Fruit fly (Drosophila melanogaster) whole organism: ENCODE data around the gene CG43844.

Experiments
- CG8478 ChIP-seq: fragments of >200 bp; optimal IDR thresholded peaks from 2 replicates; lab custom pipeline; 2018; ENCODE audit warnings: inconsistent platforms
- Dll ChIP-seq: fragments of >200 bp; optimal IDR thresholded peaks from 2 replicates; lab custom pipeline; 2017
- EcR ChIP-seq, 2 experiments: fragments of >200 bp; optimal IDR thresholded peaks; 2 replicates each; lab custom pipeline; 2017; ENCODE audit warnings: missing biosample characterization in 2 of 2, missing genetic modification characterization in 2 of 2, missing genetic modification reagents in 2 of 2
- pan ChIP-seq: fragments of >200 bp; optimal IDR thresholded peaks from 2 replicates; lab custom pipeline; 2017
- psq ChIP-seq: fragments of >200 bp; optimal IDR thresholded peaks from 2 replicates; lab custom pipeline; 2017
- usp ChIP-seq: fragments of >200 bp; optimal IDR thresholded peaks from 2 replicates; lab custom pipeline; 2017; ENCODE audit warnings: missing biosample characterization, missing genetic modification characterization, mixed read lengths

CG43844 gene

DNA sequence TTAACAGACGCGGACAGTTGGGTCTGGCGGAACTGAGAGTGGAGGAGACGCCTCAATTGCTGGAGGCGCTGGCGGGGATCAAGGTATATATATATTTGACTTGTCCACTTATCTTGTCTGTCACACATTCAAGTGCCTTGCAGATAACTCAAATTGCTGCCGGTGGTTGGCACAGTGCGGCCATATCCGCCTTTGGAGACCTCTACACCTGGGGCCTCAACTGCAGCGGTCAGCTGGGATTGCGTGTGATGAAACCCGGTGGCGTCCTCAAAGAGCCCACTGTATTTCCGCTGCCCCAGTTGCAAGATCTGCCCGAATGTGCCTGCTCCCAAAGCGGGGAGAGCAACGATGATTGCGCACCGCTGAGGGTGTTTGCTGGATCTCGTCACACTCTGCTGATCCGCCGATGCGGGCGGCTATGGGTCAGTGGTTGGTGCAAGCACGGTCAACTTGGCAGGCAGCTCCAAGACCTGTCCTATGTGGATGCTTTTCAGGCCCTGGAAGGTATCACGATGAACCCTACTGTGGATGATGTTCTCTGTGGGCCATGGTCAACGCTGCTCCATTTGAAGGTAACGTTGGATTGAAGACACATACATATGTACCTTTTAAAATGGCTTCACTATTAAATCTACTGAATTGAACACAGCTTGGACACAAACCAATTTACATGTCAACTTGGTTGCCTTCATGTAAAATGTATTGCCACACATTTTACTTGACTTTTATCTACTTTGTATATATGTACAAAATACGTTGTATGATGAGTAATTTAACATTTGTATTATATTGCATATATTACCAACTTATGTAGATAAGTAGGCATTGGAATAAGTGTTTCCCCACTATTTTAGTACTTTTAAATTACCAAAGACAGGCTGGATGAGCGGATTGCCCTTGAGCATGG is at the start of gene CG43844:
Gene CG43844, plus strand, starts transcription at position 844 of the 907 bp plus-strand sequence.
- TF ChIP-seq Dll (lab: Kevin White, UChicago) (no peak), CG8478 (no peak), EcR (GFP tag; optimal IDR thresholded peaks at IDR 0.05; lab: Kevin White, UChicago) (no peak), pan (no peak), psq (lab: Kevin White, UChicago) (no peak), usp (no peak)

DNA sequence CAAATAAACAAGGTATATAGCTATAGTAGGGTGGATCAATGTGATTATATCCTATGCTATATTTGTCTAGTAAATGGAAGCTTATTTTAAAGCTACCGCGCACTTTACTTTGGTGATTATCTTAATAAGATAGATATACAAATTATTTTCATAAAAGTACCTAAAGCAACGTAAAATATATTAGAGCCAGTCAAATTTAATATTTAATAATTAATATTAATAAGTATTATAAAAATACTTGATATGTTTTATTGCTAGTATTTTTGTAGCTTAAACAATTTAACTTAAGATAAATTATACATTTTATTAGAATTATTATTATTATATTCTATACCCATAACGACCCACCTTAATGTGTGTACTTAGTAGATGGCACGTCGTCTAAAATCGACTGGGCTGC is 49.7 kb upstream of the CG43844 start:
- TF ChIP-seq usp = no peak
- TF ChIP-seq psq (lab: Kevin White, UChicago) = no peak
- TF ChIP-seq EcR (GFP tag; optimal IDR thresholded peaks at IDR 0.05; lab: Kevin White, UChicago) = no peak

DNA sequence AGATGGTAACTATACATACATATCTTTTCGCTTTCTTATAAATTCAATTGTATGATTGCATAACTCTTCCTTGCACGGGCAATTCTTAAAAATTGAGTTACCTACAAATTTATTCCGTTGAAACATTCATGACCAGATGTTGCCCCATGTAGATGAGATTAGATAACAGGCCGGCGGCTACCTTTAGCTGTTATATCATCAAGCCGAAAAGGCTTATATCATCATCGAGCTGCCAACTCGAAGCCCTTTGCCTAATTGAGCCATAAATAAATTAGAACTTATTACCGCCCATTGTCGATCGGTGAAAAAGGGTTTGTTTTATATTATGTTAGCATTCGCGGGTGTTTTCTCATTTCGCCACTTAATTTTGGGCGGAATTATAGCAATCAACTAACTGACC is 48.9 kb upstream of the CG43844 start:
- no peak for TF ChIP-seq CG8478
- TF ChIP-seq EcR (GFP tag; optimal IDR thresholded peaks at IDR 0.05; lab: Kevin White, UChicago) = no peak
- TF ChIP-seq Dll (lab: Kevin White, UChicago) = no peak
- TF ChIP-seq pan = no peak

DNA sequence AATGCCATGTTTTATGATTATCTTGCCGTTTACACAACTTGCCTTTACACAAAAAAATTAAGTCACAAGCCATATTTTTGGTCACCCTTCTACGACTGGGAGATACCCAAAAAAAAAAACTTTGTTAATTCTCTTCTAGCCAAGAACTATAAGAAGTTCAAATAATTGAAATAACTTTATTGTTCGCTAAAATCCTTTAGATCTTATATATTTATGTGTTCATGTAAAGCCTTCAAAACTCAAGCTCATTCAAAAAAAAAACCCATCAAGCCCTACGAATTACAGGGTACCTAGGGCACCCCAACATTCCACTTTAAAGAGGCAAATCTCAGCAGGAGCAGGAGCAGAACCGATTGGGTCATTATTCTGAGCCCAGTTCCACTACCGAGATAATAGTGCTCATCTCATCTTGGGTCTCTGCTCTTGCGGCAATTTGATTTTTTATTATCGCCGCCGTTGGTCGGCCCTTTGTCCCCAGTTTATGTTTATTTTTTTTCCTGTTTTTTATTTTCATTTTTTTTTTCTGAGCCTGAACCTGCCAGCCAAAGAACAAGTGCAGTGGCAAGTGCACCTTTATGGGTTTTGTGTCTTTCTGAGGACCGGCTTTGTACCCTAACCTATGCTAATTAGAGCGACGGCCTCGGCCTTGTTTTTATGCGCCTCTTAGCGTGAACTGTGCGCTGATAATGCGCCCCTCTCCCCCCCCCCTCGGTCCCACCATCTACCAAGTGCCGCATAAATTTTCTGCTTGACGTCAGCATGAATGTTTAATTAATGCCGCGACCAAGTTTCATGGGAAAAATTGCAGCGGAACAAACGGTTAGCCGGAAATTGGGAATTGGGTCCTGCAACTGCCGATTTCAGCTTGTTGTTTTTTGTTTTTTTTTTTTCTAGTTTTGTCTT is 47.6 kb upstream of the CG43844 start:
- no peak for TF ChIP-seq pan
- TF ChIP-seq EcR (GFP tag; optimal IDR thresholded peaks at IDR 0.05; lab: Kevin White, UChicago) = no peak

DNA sequence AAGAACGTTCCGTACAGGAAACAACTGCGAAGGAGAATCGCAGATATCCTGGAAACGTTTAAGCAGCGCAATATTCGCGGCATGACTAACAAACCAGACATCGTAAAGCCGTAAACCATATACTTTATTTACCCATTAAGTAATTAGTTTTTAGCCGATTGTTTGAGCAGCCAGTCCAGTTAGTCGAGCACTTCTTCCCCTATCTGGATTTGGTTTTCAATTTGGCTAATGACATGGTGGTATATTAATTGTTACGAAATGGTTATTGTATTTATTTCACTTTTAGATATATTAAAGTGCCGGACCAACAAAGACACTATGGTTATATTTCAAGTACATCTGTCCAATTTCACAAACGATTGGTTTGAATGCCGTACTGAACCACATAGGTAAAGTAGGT is 45.7 kb upstream of the CG43844 start, which contains the start of gene Gr93b:
Gene Gr93b, minus strand, starts transcription at position 101 of the 400 bp plus-strand sequence.
- no peak for TF ChIP-seq usp
- TF ChIP-seq pan = no peak
- no peak for TF ChIP-seq EcR (GFP tag; optimal IDR thresholded peaks at IDR 0.05; lab: Kevin White, UChicago)
- no peak for TF ChIP-seq psq (lab: Kevin White, UChicago)
- TF ChIP-seq Dll (lab: Kevin White, UChicago) = no peak
- no peak for TF ChIP-seq CG8478

DNA sequence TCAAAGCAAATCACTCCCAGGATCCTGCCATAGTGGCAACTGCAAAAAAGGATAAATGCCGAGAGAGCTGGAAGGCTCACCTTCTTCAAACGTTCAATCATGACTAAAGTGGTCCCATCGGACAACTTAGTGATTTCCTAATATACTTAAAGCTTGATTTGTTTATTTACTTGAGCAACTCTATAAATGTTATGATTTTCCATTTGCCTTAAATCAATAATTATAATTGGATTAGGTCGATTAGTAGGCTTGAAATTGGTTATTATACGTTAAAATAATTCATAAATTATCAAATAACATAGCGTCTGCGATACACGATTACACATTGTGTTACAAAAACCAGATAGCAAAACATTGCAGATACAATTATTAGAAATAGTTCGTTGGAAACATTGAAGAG is 44.2 kb upstream of the CG43844 start, which contains the start of gene Gr93c:
Gene Gr93c, minus strand, starts transcription at position 101 of the 400 bp plus-strand sequence.
- TF ChIP-seq CG8478 (no peak), EcR (GFP tag; optimal IDR thresholded peaks at IDR 0.05; lab: Kevin White, UChicago) (no peak), usp (no peak), Dll (lab: Kevin White, UChicago) (no peak)

DNA sequence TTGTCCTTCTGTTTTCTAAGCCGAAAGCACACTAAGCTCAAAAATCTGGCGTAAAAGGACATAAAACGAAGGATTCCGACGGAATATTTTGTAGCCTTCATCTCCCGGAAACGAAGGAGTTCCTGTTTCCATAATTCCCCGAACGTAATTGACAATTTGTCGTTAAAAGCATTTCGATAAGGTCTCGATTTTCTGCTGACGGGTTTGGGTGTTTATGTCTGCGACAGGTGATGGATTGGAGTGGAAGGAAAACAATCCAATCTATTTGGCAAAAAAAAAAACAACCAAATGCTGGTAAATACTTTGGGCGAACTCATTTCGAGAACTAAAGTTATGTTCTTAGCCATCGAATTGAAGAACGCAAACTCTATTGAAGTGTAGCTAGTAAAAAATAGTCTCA is 42.8 kb upstream of the CG43844 start, which contains the start of gene Gr93d:
Gene Gr93d, minus strand, starts transcription at position 101 of the 400 bp plus-strand sequence.
- TF ChIP-seq pan (no peak), CG8478 (no peak), Dll (lab: Kevin White, UChicago) (no peak), EcR (GFP tag; optimal IDR thresholded peaks at IDR 0.05; lab: Kevin White, UChicago) (no peak), psq (lab: Kevin White, UChicago) (no peak), usp (no peak)

DNA sequence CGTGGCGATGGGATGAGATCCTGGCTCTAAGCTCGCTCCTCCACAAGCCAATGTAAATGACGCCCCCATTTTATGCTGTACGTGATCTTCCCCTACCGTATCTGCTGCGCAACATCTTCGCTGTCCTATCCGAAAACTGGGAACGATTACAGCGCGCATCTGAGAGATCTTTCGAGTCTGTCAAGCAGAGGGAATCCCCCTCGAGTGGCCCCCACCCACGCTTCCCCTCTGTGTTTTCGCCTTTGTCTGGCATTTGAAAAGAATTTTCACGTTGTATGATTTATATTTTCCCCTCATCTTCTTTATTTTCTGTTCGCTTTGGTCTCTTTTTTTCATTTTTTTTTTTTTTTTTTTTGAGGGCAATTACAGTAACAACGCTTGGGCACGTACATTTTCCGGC is 41.9 kb upstream of the CG43844 start:
- TF ChIP-seq usp (no peak), Dll (lab: Kevin White, UChicago) (no peak), EcR (GFP tag; optimal IDR thresholded peaks at IDR 0.05; lab: Kevin White, UChicago) (no peak)

DNA sequence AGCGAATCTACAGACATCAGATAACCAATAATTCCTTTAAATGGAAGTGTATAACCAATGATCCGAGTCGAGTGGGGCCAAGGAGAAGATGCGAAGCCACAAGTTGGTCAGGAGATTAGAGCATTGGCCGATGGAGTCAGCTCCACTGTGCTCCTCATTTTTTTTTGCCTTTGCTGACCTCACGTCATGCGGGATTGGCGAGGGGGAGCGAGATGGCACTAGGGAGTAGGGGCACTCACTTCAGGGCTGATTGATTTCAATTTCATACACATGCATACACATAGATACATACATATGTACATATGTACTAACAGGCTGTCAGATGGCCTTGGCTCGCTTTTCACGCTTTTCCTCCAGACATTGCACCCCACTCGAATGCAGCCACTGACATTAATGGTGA is 41.1 kb upstream of the CG43844 start:
- no peak for TF ChIP-seq pan
- TF ChIP-seq EcR (GFP tag; optimal IDR thresholded peaks at IDR 0.05; lab: Kevin White, UChicago) = no peak
- no peak for TF ChIP-seq CG8478
- no peak for TF ChIP-seq psq (lab: Kevin White, UChicago)
- no peak for TF ChIP-seq Dll (lab: Kevin White, UChicago)
- no peak for TF ChIP-seq usp

DNA sequence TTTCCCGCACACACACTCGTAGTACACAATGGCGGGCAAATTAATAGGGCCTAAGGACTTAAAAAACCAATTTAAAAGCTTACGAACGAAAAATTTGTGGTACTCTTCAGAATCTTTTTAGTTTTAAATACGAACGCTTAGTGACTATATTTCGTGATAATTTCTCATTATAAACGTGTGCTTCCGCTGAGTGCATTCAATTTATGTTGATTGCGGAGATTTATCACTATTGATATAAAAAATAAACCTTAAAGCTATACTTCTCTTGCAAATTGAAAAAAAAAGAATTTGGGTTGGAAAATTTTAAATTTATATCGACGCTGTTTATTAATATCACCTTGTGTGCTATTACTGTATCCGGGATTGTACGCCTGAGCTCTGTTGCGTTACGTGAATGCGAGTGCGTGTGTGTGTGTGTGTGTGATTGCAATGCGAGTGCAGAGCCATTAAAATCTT is 40.3 kb upstream of the CG43844 start:
- TF ChIP-seq usp = no peak
- no peak for TF ChIP-seq pan
- no peak for TF ChIP-seq Dll (lab: Kevin White, UChicago)
- no peak for TF ChIP-seq EcR (GFP tag; optimal IDR thresholded peaks at IDR 0.05; lab: Kevin White, UChicago)
- no peak for TF ChIP-seq psq (lab: Kevin White, UChicago)
- TF ChIP-seq CG8478 = no peak

DNA sequence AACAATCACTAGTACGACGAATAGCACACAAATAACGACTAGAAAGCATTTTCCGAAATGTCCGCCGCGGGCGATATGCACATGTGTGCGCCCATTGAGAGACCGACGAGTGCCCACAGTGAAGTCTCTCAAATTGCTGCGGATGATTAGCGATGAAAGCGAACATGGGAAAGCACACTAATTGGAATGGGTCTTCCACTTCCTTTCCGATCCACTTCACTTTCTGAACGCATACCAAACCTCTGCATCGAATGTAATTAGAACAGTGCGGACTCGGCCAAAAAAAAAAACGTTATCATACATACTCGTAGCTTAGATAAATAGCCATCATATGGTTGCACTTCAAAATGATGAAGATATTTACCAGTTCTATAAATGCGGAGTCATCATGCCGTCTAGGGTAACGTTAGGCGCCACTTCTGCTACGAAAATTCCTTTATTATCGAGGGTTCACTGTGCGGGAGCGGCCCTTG is 39.3 kb upstream of the CG43844 start:
- no peak for TF ChIP-seq CG8478
- no peak for TF ChIP-seq Dll (lab: Kevin White, UChicago)
- TF ChIP-seq EcR (GFP tag; optimal IDR thresholded peaks at IDR 0.05; lab: Kevin White, UChicago) = no peak
- TF ChIP-seq psq (lab: Kevin White, UChicago) = no peak
- TF ChIP-seq pan = no peak
- TF ChIP-seq usp = no peak
